Fruit fly (Drosophila melanogaster): ENCODE data around the gene Pdp1.
A peak's percentile ranks its signal among the peaks of the same experiment; 100 is the strongest.

- peak; percentile 58 for TF ChIP-seq kay (GFP tag; ENCODE audit: borderline replicate concordance)
- TF ChIP-seq toe (GFP tag; optimal IDR thresholded peaks at IDR 0.05) = no peak
- no peak for TF ChIP-seq bab1 (GFP tag; optimal IDR thresholded peaks at IDR 0.05)
Observed at dm6 chr3L:7801308-7801893, 65.8 kb downstream of the Pdp1 start.

Data from whole organism, adult.